Worm (Caenorhabditis elegans) whole organism, young adult: Measurements from ENCODE around the gene Y62E10A.6.

Experiments used
- C06A6.2 ChIP-seq: fragments of 200-800 bp; sonication (Bioruptor generic); conservative IDR thresholded peaks from 2 replicates; pipeline ENCODE4 v1.3.6; 2022; ENCODE audit warnings: missing genetic modification characterization, missing compliant biosample characterization
- F33H1.4 ChIP-seq: fragments of 200-800 bp; sonication (Bioruptor generic); IDR thresholded peaks from 2 replicates; pipeline ENCODE4 v1.3.6; 2022; ENCODE audit warnings: missing genetic modification reagents, missing genetic modification characterization, missing compliant biosample characterization
- F49E8.2 ChIP-seq: sonication (generic microtip); optimal IDR thresholded peaks from 3 replicates; lab custom pipeline; 2017; ENCODE audit warnings: missing genetic modification characterization, mild to moderate bottlenecking, missing compliant biosample characterization, antibody characterized with exemption, moderate library complexity; ENCODE audit not compliant: insufficient read depth
- F52B5.7 ChIP-seq: sonication (generic microtip); optimal IDR thresholded peaks from 2 replicates; lab custom pipeline; 2016; ENCODE audit warnings: mild to moderate bottlenecking, missing genetic modification characterization, missing compliant biosample characterization
- Y53F4B.3 ChIP-seq: fragments of 200-800 bp; sonication (Bioruptor generic); IDR thresholded peaks from 2 replicates; pipeline ENCODE4 v1.3.6; 2022; ENCODE audit warnings: missing genetic modification reagents, missing genetic modification characterization, missing compliant biosample characterization
- Y53G8AR.9 ChIP-seq: fragments of 200-800 bp; sonication (Bioruptor generic); conservative IDR thresholded peaks from 2 replicates; pipeline ENCODE4 v1.3.6; 2022; ENCODE audit warnings: missing genetic modification reagents, missing genetic modification characterization, missing compliant biosample characterization
- Y67H2A.10 ChIP-seq: fragments of 200-800 bp; sonication (Bioruptor generic); conservative IDR thresholded peaks from 2 replicates; pipeline ENCODE4 v1.3.6; 2022; ENCODE audit warnings: missing genetic modification reagents, missing genetic modification characterization, missing compliant biosample characterization
- ama-1 ChIP-seq, 3 experiments: fragments of 150-350 bp in 1 of 3; sonication (generic microtip) in 2 of 3; optimal IDR thresholded peaks; 2 replicates each; lab custom pipeline; 2014 to 2018; ENCODE audit warnings: missing biosample characterization in 2 of 3, missing genetic modification characterization in 2 of 3, missing genetic modification reagents in 2 of 3
- athp-1 ChIP-seq: sonication (generic microtip); optimal IDR thresholded peaks from 2 replicates; lab custom pipeline; 2017; ENCODE audit warnings: mild to moderate bottlenecking, missing genetic modification characterization, missing compliant biosample characterization
- attf-6 ChIP-seq: fragments of 200-800 bp; sonication (Bioruptor generic); IDR thresholded peaks from 2 replicates; pipeline ENCODE4 v1.3.6; 2022; ENCODE audit warnings: missing genetic modification reagents, missing genetic modification characterization, missing compliant biosample characterization
- bed-1 ChIP-seq: fragments of 200-800 bp; sonication (Bioruptor generic); IDR thresholded peaks from 2 replicates; pipeline ENCODE4 v1.3.6; 2022; ENCODE audit warnings: missing genetic modification reagents, missing genetic modification characterization, missing compliant biosample characterization
- bed-2 ChIP-seq: fragments of 200-800 bp; sonication (Bioruptor generic); IDR thresholded peaks from 2 replicates; pipeline ENCODE4 v1.3.6; 2022; ENCODE audit warnings: missing genetic modification reagents, missing genetic modification characterization, missing compliant biosample characterization
- cebp-2 ChIP-seq: fragments of 200-800 bp; sonication (Bioruptor generic); IDR thresholded peaks from 2 replicates; pipeline ENCODE4 v1.3.6; 2022; ENCODE audit warnings: missing genetic modification characterization, missing compliant biosample characterization
- ceh-27 ChIP-seq: fragments of 200-800 bp; sonication (Bioruptor generic); optimal IDR thresholded peaks from 2 replicates; lab custom pipeline; 2018; ENCODE audit warnings: mild to moderate bottlenecking, missing genetic modification characterization, moderate library complexity, missing compliant biosample characterization
- ceh-58 ChIP-seq: fragments of 200-800 bp; sonication (Bioruptor generic); IDR thresholded peaks from 2 replicates; pipeline ENCODE4 v1.3.6; 2022; ENCODE audit warnings: missing genetic modification characterization, missing compliant biosample characterization
- ceh-79 ChIP-seq: sonication (generic microtip); optimal IDR thresholded peaks from 2 replicates; lab custom pipeline; 2017; ENCODE audit warnings: mild to moderate bottlenecking, missing genetic modification characterization, missing compliant biosample characterization
- ceh-91 ChIP-seq: fragments of 200-800 bp; sonication (Bioruptor generic); IDR thresholded peaks from 2 replicates; pipeline ENCODE4 v1.3.6; 2022; ENCODE audit warnings: missing genetic modification reagents, missing genetic modification characterization, missing compliant biosample characterization
- die-1 ChIP-seq: sonication (generic microtip); optimal IDR thresholded peaks from 2 replicates; lab custom pipeline; 2016; ENCODE audit warnings: missing genotype, mild to moderate bottlenecking, missing genetic modification characterization, missing compliant biosample characterization
- dpff-1 ChIP-seq: sonication (generic microtip); optimal IDR thresholded peaks from 2 replicates; lab custom pipeline; 2017; ENCODE audit warnings: mild to moderate bottlenecking, missing genetic modification characterization, missing compliant biosample characterization
- egrh-3 ChIP-seq: fragments of 200-800 bp; sonication (Bioruptor generic); IDR thresholded peaks from 2 replicates; pipeline ENCODE4 v1.3.6; 2022; ENCODE audit warnings: missing genetic modification reagents, missing genetic modification characterization, missing compliant biosample characterization
- ekl-4 ChIP-seq: fragments of 200-800 bp; sonication (Bioruptor generic); IDR thresholded peaks from 2 replicates; pipeline ENCODE4 v1.3.6; 2022; ENCODE audit warnings: missing genetic modification reagents, missing genetic modification characterization, missing compliant biosample characterization
- hlh-26 ChIP-seq: fragments of 200-800 bp; sonication (Bioruptor generic); conservative IDR thresholded peaks from 2 replicates; pipeline ENCODE4 v1.3.6; 2022; ENCODE audit warnings: missing genetic modification reagents, missing genetic modification characterization, missing compliant biosample characterization
- hmg-20 ChIP-seq: fragments of 200-800 bp; sonication (Bioruptor generic); IDR thresholded peaks from 2 replicates; pipeline ENCODE4 v1.3.6; 2022; ENCODE audit warnings: missing genetic modification reagents, missing genetic modification characterization, missing compliant biosample characterization
- let-526 ChIP-seq: fragments of 200-800 bp; sonication (Bioruptor generic); IDR thresholded peaks from 2 replicates; pipeline ENCODE4 v1.3.6; 2022; ENCODE audit warnings: missing genetic modification reagents, missing genetic modification characterization, missing compliant biosample characterization
- lin-40 ChIP-seq: sonication (generic microtip); optimal IDR thresholded peaks from 2 replicates; lab custom pipeline; 2016; ENCODE audit warnings: missing genetic modification characterization, mild to moderate bottlenecking, missing compliant biosample characterization, missing genotype, missing genetic modification reagents
- lin-54 ChIP-seq: fragments of 200-800 bp; sonication (Bioruptor generic); optimal IDR thresholded peaks from 2 replicates; lab custom pipeline; 2018; ENCODE audit warnings: mild to moderate bottlenecking, missing genetic modification characterization, missing compliant biosample characterization
- lir-1 ChIP-seq: fragments of 200-800 bp; sonication (Bioruptor generic); conservative IDR thresholded peaks from 2 replicates; pipeline ENCODE4 v1.3.6; 2022; ENCODE audit warnings: missing genetic modification reagents, missing genetic modification characterization, missing compliant biosample characterization
- lsl-1 ChIP-seq: fragments of 200-800 bp; sonication (Bioruptor generic); optimal IDR thresholded peaks from 2 replicates; lab custom pipeline; 2018; ENCODE audit warnings: mild to moderate bottlenecking, missing genetic modification characterization, moderate library complexity, missing compliant biosample characterization
- mel-28 ChIP-seq: sonication (generic microtip); optimal IDR thresholded peaks from 2 replicates; lab custom pipeline; 2016; ENCODE audit warnings: borderline replicate concordance, mild to moderate bottlenecking, missing genetic modification characterization, missing compliant biosample characterization
- nhr-27 ChIP-seq: fragments of 200-800 bp; sonication (Bioruptor generic); optimal IDR thresholded peaks from 2 replicates; lab custom pipeline; 2018; ENCODE audit warnings: mild to moderate bottlenecking, missing genetic modification characterization, moderate library complexity, missing compliant biosample characterization
- pbrm-1 ChIP-seq: fragments of 200-800 bp; sonication (Bioruptor generic); IDR thresholded peaks from 2 replicates; pipeline ENCODE4 v1.3.6; 2022; ENCODE audit warnings: missing genetic modification reagents, missing genetic modification characterization, missing compliant biosample characterization
- rcor-1 ChIP-seq: fragments of 200-800 bp; sonication (Bioruptor generic); IDR thresholded peaks from 2 replicates; pipeline ENCODE4 v1.3.6; 2022; ENCODE audit warnings: missing genetic modification reagents, missing genetic modification characterization, missing compliant biosample characterization
- repo-1 ChIP-seq: sonication (generic microtip); optimal IDR thresholded peaks from 2 replicates; lab custom pipeline; 2017; ENCODE audit warnings: mild to moderate bottlenecking, missing genetic modification characterization, missing compliant biosample characterization
- sea-2 ChIP-seq: fragments of 200-800 bp; sonication (Bioruptor generic); IDR thresholded peaks from 2 replicates; pipeline ENCODE4 v1.3.6; 2022; ENCODE audit warnings: missing genetic modification characterization, missing compliant biosample characterization
- snpc-4 ChIP-seq, 5 experiments: fragments of 150-350 bp in 1 of 5; sonication (generic microtip) in 4 of 5; optimal IDR thresholded peaks; 2 replicates each; lab custom pipeline; 2014 to 2018; ENCODE audit warnings: missing genetic modification characterization in 5 of 5, missing biosample characterization in 3 of 5, antibody characterized with exemption in 2 of 5, mild to moderate bottlenecking in 2 of 5, missing compliant biosample characterization in 2 of 5, missing genotype in 2 of 5, moderate library complexity in 2 of 5, missing genetic modification reagents in 1 of 5
- sptf-2 ChIP-seq: fragments of 200-800 bp; sonication (Bioruptor generic); optimal IDR thresholded peaks from 2 replicates; lab custom pipeline; 2018; ENCODE audit warnings: mild to moderate bottlenecking, missing genetic modification characterization, missing compliant biosample characterization
- tbp1 ChIP-seq: fragments of 200-800 bp; sonication (Bioruptor generic); optimal IDR thresholded peaks from 2 replicates; lab custom pipeline; 2018; ENCODE audit warnings: mild to moderate bottlenecking, missing genetic modification characterization, missing compliant biosample characterization
- ztf-3 ChIP-seq: fragments of 200-800 bp; sonication (Bioruptor generic); optimal IDR thresholded peaks from 2 replicates; lab custom pipeline; 2018; ENCODE audit warnings: mild to moderate bottlenecking, missing genetic modification characterization, missing compliant biosample characterization
- ztf-6 ChIP-seq: fragments of 200-800 bp; sonication (Bioruptor generic); IDR thresholded peaks from 2 replicates; pipeline ENCODE4 v1.3.6; 2022; ENCODE audit warnings: missing genetic modification reagents, missing genetic modification characterization, missing compliant biosample characterization

The Y62E10A.6 gene

DNA sequence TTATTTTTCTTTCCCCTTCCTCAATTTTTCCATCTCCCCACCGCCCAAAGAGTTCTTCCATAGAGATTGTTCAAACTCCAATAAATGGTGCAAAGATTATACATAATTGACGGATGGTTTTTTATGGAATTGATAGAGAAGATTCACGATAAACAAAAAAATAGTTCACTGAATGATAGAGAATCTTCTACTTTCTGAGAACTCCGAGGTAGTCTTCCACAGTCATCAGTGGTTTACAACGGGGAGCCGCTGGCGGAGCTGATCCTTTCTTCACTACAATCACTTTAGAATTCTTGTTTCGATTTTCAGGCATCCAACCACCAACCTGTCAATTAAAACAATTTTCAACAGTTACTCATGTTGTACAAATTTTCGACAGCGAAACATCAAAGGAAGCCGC lies 15.8 kb upstream of the Y62E10A.6 start (continued):
- no peak for TF ChIP-seq lin-40 (tag; lab: Kevin White, UChicago)
- TF ChIP-seq mel-28 (tag; lab: Kevin White, UChicago): no peak
- peak; percentile 15 for TF ChIP-seq F52B5.7
- no peak for TF ChIP-seq ama-1 (optimal IDR thresholded peaks at IDR 0.05; lab: Kevin White, UChicago)
- peak in 1 of 2 experiments; percentile 21 for TF ChIP-seq ama-1 (GFP tag; optimal IDR thresholded peaks at IDR 0.05; lab: Kevin White, UChicago)
- TF ChIP-seq hlh-26: no peak
- no peak for TF ChIP-seq egrh-3 (GFP tag; lab: Robert Waterston, UW)
- 0 out of 2 replicates have a peak, but pooled peaks have one; percentile 8 for TF ChIP-seq F33H1.4 (GFP tag; lab: Robert Waterston, UW)
- TF ChIP-seq ceh-58 (GFP tag; lab: Robert Waterston, UW): 0 out of 2 replicates have a peak, but pooled peaks have one; percentile 30
- TF ChIP-seq bed-2 (GFP tag; lab: Robert Waterston, UW): no peak
- TF ChIP-seq bed-1 (GFP tag; lab: Robert Waterston, UW): no peak
- no peak for TF ChIP-seq ztf-6 (GFP tag; lab: Robert Waterston, UW)
- no peak for TF ChIP-seq ceh-27 (GFP tag; lab: Kevin White, UChicago)
- no peak for TF ChIP-seq ztf-3 (GFP tag; lab: Kevin White, UChicago)
- no peak for TF ChIP-seq die-1 (tag; lab: Kevin White, UChicago)
- TF ChIP-seq sea-2 (GFP tag; lab: Robert Waterston, UW): no peak
- peak; percentile 74 for TF ChIP-seq attf-6 (GFP tag; lab: Robert Waterston, UW)
- TF ChIP-seq lsl-1: peak; percentile 4
- TF ChIP-seq pbrm-1 (GFP tag; lab: Robert Waterston, UW): 0 out of 2 replicates have a peak, but pooled peaks have one; percentile 45
- TF ChIP-seq dpff-1: no peak
- TF ChIP-seq C06A6.2 (GFP tag; lab: Robert Waterston, UW): no peak
- no peak; the same call in 1 of the 2 replicates for TF ChIP-seq ekl-4 (GFP tag; lab: Robert Waterston, UW)
- TF ChIP-seq repo-1 (tag; lab: Kevin White, UChicago): no peak
- no peak for TF ChIP-seq snpc-4 (GFP tag; optimal IDR thresholded peaks at IDR 0.05; lab: Kevin White, UChicago)
- TF ChIP-seq snpc-4 (tag; optimal IDR thresholded peaks at IDR 0.05; lab: Kevin White, UChicago): peak in 1 of 4 experiments; percentile 44
- TF ChIP-seq tbp1: no peak
- no peak for TF ChIP-seq ceh-91 (GFP tag; lab: Robert Waterston, UW)
- peak; percentile 58; the same call in 1 of the 2 replicates for TF ChIP-seq cebp-2
- TF ChIP-seq Y53F4B.3 (GFP tag; lab: Robert Waterston, UW): no peak
- TF ChIP-seq hmg-20 (GFP tag; lab: Robert Waterston, UW): no peak
- TF ChIP-seq sptf-2: no peak
- TF ChIP-seq Y67H2A.10 (GFP tag; lab: Robert Waterston, UW): no peak
- TF ChIP-seq let-526 (GFP tag; lab: Robert Waterston, UW): no peak
- TF ChIP-seq nhr-27 (tag; lab: Kevin White, UChicago): no peak
- no peak for TF ChIP-seq lin-54 (GFP tag; lab: Kevin White, UChicago)
- no peak for TF ChIP-seq F49E8.2 (tag; lab: Kevin White, UChicago)
- TF ChIP-seq athp-1 (tag; lab: Kevin White, UChicago): no peak
- peak; percentile 24; the same call in 1 of the 2 replicates for TF ChIP-seq rcor-1 (GFP tag; lab: Robert Waterston, UW)
- no peak for TF ChIP-seq ceh-79 (tag; lab: Kevin White, UChicago)
- TF ChIP-seq lir-1 (GFP tag; lab: Robert Waterston, UW): no peak
- no peak; the same call in 1 of the 2 replicates for TF ChIP-seq Y53G8AR.9 (GFP tag; lab: Robert Waterston, UW)
